Worm (Caenorhabditis elegans): ENCODE results near the gene adt-3.

adt-3 gene

ce11 chrX:3982370-3982769 lies 50.9 kb downstream of the adt-3 start:
- no peak for TF ChIP-seq W03F9.2 (tag; optimal IDR thresholded peaks at IDR 0.05)
- no peak for TF ChIP-seq him-1 (tag; optimal IDR thresholded peaks at IDR 0.05)

Measured in whole organism, L4/young adult.